Worm (Caenorhabditis elegans) whole organism, L1 larva: ENCODE measurements around the gene ndua-8.

Experiments
- C04F5.9 ChIP-seq: sonication (generic microtip); optimal IDR thresholded peaks from 2 replicates; lab custom pipeline; 2016; ENCODE audit warnings: missing genetic modification characterization, missing compliant biosample characterization
- C16A3.4 ChIP-seq: fragments of 150-350 bp; optimal IDR thresholded peaks from 2 replicates; lab custom pipeline; 2014; ENCODE audit warnings: missing biosample characterization, missing genetic modification characterization
- C34B4.2 ChIP-seq: sonication (generic microtip); optimal IDR thresholded peaks from 2 replicates; lab custom pipeline; 2017; ENCODE audit warnings: mild to moderate bottlenecking, missing genetic modification characterization, missing compliant biosample characterization
- F16B12.6 ChIP-seq: fragments of 150-350 bp; optimal IDR thresholded peaks from 2 replicates; lab custom pipeline; 2014; ENCODE audit warnings: missing biosample characterization, missing genetic modification characterization
- Y116A8C.19 ChIP-seq: sonication (generic microtip); optimal IDR thresholded peaks from 2 replicates; lab custom pipeline; 2016; ENCODE audit warnings: missing compliant biosample characterization, missing genetic modification characterization, borderline replicate concordance
- aha-1 ChIP-seq: fragments of 150-350 bp; optimal IDR thresholded peaks from 2 replicates; lab custom pipeline; 2014; ENCODE audit warnings: missing biosample characterization, missing genetic modification characterization
- ceh-63 ChIP-seq: fragments of 200-800 bp; sonication (Bioruptor generic); optimal IDR thresholded peaks from 2 replicates; lab custom pipeline; 2018; ENCODE audit warnings: mild to moderate bottlenecking, missing genetic modification characterization, missing compliant biosample characterization
- ceh-82 ChIP-seq, 3 experiments: fragments of 150-350 bp in 1 of 3; sonication (generic microtip) in 2 of 3; optimal IDR thresholded peaks; 2 replicates each; lab custom pipeline; 2014 to 2017; ENCODE audit warnings: missing biosample characterization in 3 of 3, missing genetic modification characterization in 3 of 3
- ceh-90 ChIP-seq: sonication (generic microtip); optimal IDR thresholded peaks from 2 replicates; lab custom pipeline; 2016; ENCODE audit warnings: missing genetic modification characterization, missing compliant biosample characterization
- ces-1 ChIP-seq: fragments of 150-350 bp; optimal IDR thresholded peaks from 2 replicates; lab custom pipeline; 2014; ENCODE audit warnings: missing biosample characterization, missing genetic modification reagents, missing genetic modification characterization
- dpl-1 ChIP-seq, 3 experiments: fragments of 150-350 bp in 2 of 3; sonication (generic microtip) in 1 of 3; optimal IDR thresholded peaks; 2 replicates each; lab custom pipeline; 2014 to 2017; ENCODE audit warnings: missing biosample characterization in 3 of 3, missing genetic modification characterization in 3 of 3, missing genetic modification reagents in 3 of 3
- efl-1 ChIP-seq, 4 experiments: fragments of 150-350 bp; optimal IDR thresholded peaks in 3 of 4; peaks in 1 of 4; 1 replicate in 1 of 4; 2 replicates in 3 of 4; lab custom pipeline; 2014; ENCODE audit warnings: missing biosample characterization in 2 of 4, missing genetic modification characterization in 2 of 4, missing genetic modification reagents in 2 of 4
- egl-13 ChIP-seq: sonication (generic microtip); optimal IDR thresholded peaks from 2 replicates; lab custom pipeline; 2016; ENCODE audit warnings: missing genotype, missing genetic modification reagents, missing genetic modification characterization, missing compliant biosample characterization
- elt-2 ChIP-seq: sonication (generic microtip); optimal IDR thresholded peaks from 2 replicates; lab custom pipeline; 2016; ENCODE audit warnings: missing genetic modification characterization, mild to moderate bottlenecking, inconsistent platforms, missing compliant biosample characterization, missing genetic modification reagents
- fkh-10 ChIP-seq: sonication (generic microtip); optimal IDR thresholded peaks from 2 replicates; lab custom pipeline; 2017; ENCODE audit warnings: missing biosample characterization, missing genetic modification reagents, missing genetic modification characterization
- fkh-4 ChIP-seq: sonication (generic microtip); optimal IDR thresholded peaks from 2 replicates; lab custom pipeline; 2016; ENCODE audit warnings: missing compliant biosample characterization, missing genetic modification characterization, borderline replicate concordance
- fos-1 ChIP-seq: fragments of 150-350 bp; optimal IDR thresholded peaks from 2 replicates; lab custom pipeline; 2014; ENCODE audit warnings: missing biosample characterization, missing genetic modification characterization
- hpl-2 ChIP-seq: fragments of 150-350 bp; optimal IDR thresholded peaks from 2 replicates; lab custom pipeline; 2014; ENCODE audit warnings: missing biosample characterization, missing genetic modification reagents, missing genetic modification characterization
- irx-1 ChIP-seq: sonication (generic microtip); optimal IDR thresholded peaks from 2 replicates; lab custom pipeline; 2016; ENCODE audit warnings: missing genetic modification characterization, missing compliant biosample characterization
- mab-9 ChIP-seq: fragments of 200-800 bp; sonication (Bioruptor generic); IDR thresholded peaks from 2 replicates; pipeline ENCODE4 v1.3.6; 2022; ENCODE audit warnings: missing genetic modification reagents, missing genetic modification characterization, missing compliant biosample characterization
- mef-2 ChIP-seq: fragments of 150-350 bp; optimal IDR thresholded peaks from 2 replicates; lab custom pipeline; 2014; ENCODE audit warnings: missing biosample characterization, missing genetic modification characterization
- nhr-19 ChIP-seq: fragments of 200-800 bp; sonication (Bioruptor generic); conservative IDR thresholded peaks from 2 replicates; pipeline ENCODE4 v1.3.6; 2022; ENCODE audit warnings: missing genetic modification characterization, missing compliant biosample characterization
- nhr-237 ChIP-seq: fragments of 150-350 bp; optimal IDR thresholded peaks from 2 replicates; lab custom pipeline; 2014; ENCODE audit warnings: missing biosample characterization, missing genetic modification characterization
- pqm-1 ChIP-seq: sonication (generic microtip); optimal IDR thresholded peaks from 3 replicates; lab custom pipeline; 2017; ENCODE audit warnings: missing biosample characterization, missing genetic modification characterization
- rnt-1 ChIP-seq: sonication (generic microtip); optimal IDR thresholded peaks from 2 replicates; lab custom pipeline; 2016; ENCODE audit warnings: mild to moderate bottlenecking, missing genetic modification characterization, moderate library complexity, missing compliant biosample characterization
- skn-1 ChIP-seq: fragments of 150-350 bp; optimal IDR thresholded peaks from 2 replicates; lab custom pipeline; 2014; ENCODE audit warnings: missing biosample characterization, missing genetic modification characterization
- snpc-4 ChIP-seq: fragments of 150-350 bp; optimal IDR thresholded peaks from 2 replicates; lab custom pipeline; 2014; ENCODE audit warnings: missing biosample characterization, missing genetic modification characterization
- sptf-1 ChIP-seq: fragments of 150-350 bp; optimal IDR thresholded peaks from 2 replicates; lab custom pipeline; 2014; ENCODE audit warnings: missing biosample characterization, missing genetic modification characterization
- swsn-7 ChIP-seq: sonication (generic microtip); optimal IDR thresholded peaks from 2 replicates; lab custom pipeline; 2016; ENCODE audit warnings: missing genetic modification characterization, missing compliant biosample characterization
- tbx-2 ChIP-seq: sonication (generic microtip); optimal IDR thresholded peaks from 2 replicates; lab custom pipeline; 2016; ENCODE audit warnings: missing genetic modification characterization, missing compliant biosample characterization
- tlp-1 ChIP-seq: fragments of 150-350 bp; optimal IDR thresholded peaks from 2 replicates; lab custom pipeline; 2014; ENCODE audit warnings: missing biosample characterization, missing genetic modification characterization
- unc-130 ChIP-seq: fragments of 150-350 bp; optimal IDR thresholded peaks from 2 replicates; lab custom pipeline; 2017; ENCODE audit warnings: missing biosample characterization, missing genetic modification characterization, inconsistent platforms
- unc-86 ChIP-seq: sonication (generic microtip); optimal IDR thresholded peaks from 2 replicates; lab custom pipeline; 2016; ENCODE audit warnings: missing genetic modification characterization, missing compliant biosample characterization
- zag-1 ChIP-seq: fragments of 150-350 bp; optimal IDR thresholded peaks from 2 replicates; lab custom pipeline; 2014; ENCODE audit warnings: missing biosample characterization, missing genetic modification characterization
- ztf-4 ChIP-seq: fragments of 150-350 bp; optimal IDR thresholded peaks from 2 replicates; lab custom pipeline; 2014; ENCODE audit warnings: missing biosample characterization, missing genetic modification characterization

ndua-8 gene

DNA sequence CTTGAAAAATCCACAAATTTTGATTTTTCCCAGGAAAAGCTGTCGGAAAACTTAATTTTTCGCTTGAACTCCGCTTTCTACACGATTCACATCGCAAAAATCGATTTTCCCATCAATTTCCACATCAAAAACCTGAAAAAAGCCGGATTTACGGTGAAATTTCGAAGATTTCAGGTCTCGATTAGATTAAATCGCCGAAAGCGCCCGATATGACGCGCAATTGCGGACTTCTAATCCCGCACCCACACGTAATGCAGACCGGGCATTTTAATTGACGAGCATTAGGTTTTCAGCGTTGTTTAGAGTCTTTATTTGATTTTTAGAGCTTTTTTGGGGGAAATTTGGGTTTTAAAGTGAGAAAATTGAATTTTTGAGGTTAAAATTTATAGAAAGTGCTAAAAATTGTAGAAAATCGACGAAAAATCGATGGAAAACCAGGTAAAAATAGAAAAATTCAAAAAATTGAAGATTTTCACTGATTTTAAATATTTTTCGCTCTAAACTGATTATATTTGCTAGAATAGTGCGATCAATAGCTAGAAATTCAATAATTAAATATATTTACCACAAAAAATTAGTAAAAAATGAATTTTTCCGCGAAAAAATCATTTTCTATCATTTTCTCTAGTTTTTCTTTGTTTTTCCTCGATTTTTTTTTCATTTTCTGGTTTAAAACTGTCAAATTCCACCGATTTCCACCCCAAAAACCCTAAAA is 41.7 kb upstream of the ndua-8 start, which contains the start of gene Y54F10AL.1 (continued):
- TF ChIP-seq ces-1 (GFP tag; lab: Kevin White, UChicago) (no peak), mef-2 (tag; lab: Kevin White, UChicago) (no peak), zag-1 (no peak), tbx-2 (tag; lab: Kevin White, UChicago) (no peak), snpc-4 (tag; lab: Kevin White, UChicago) (no peak), fkh-4 (tag; lab: Kevin White, UChicago) (no peak)

DNA sequence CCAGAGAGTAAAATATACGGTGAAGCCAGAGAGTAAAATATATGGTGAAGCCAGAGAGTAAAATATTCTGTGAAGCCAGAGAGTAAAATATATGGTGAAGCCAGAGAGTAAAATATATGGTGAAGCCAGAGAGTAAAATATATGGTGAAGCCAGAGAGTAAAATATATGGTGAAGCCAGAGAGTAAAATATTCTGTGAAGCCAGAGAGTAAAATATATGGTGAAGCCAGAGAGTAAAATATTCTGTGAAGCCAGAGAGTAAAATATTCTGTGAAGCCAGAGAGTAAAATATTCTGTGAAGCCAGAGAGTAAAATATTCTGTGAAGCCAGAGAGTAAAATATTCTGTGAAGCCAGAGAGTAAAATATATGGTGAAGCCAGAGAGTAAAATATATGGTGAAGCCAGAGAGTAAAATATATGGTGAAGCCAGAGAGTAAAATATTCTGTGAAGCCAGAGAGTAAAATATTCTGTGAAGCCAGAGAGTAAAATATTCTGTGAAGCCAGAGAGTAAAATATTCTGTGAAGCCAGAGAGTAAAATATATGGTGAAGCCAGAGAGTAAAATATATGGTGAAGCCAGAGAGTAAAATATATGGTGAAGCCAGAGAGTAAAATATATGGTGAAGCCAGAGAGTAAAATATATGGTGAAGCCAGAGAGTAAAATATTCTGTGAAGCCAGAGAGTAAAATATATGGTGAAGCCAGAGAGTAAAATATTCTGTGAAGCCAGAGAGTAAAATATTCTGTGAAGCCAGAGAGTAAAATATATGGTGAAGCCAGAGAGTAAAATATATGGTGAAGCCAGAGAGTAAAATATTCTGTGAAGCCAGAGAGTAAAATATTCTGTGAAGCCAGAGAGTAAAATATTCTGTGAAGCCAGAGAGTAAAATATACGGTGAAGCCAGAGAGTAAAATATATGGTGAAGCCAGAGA is 31.3 kb upstream of the ndua-8 start:
- peak; percentile 69; the same call in 1 of the 2 replicates for TF ChIP-seq mab-9 (GFP tag; lab: Robert Waterston, UW)

DNA sequence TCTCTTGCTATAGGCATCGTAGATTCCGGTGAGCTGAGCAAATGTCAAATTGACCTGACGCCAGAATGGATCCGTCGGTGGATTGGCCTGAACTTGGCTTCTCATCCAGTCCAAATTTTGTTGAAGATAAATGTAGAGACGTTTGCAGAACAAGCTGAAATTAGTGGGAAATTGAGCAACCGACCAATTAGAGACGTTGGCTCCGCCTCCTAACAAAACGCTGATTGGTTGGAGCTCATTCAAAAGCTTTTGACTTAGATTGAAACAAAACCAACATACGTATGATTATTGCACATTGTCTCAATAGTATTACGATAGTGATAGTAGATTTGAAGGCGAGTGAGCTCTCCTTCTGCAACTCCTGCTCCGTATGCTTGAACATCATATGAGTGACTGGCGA is 22.4 kb upstream of the ndua-8 start:
- TF ChIP-seq mab-9 (GFP tag; lab: Robert Waterston, UW) (no peak), efl-1 (optimal IDR thresholded peaks at IDR 0.05; lab: Kevin White, UChicago) (no peak), efl-1 (GFP tag; optimal IDR thresholded peaks at IDR 0.05 in 1 of 2; lab: Kevin White, UChicago) (peak in 1 of 2 experiments; percentile 12), Y116A8C.19 (tag; lab: Kevin White, UChicago) (no peak), tlp-1 (tag; lab: Kevin White, UChicago) (no peak), F16B12.6 (tag; lab: Kevin White, UChicago) (no peak)

DNA sequence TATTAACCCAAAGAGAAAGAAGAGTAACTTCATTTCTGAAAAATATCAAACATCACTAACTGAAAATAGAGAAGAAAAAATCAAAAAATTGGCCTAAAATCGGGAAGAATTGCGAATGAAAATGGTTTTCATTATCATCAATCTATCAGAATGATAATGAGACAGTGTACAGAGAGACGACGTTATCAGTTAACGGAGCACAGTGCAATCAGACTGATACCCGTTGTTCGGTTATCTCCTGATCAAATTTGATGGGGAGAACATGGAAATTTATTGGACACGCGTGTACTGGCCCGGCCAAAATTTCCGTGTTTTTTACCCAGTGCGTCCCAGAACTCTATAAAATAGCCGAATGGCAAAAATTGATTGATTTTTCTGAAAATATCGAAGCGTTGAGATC is 20.9 kb upstream of the ndua-8 start, which contains the start of gene Y54F10AM.8:
Y54F10AM.8 (minus strand) TSS at position 35 of the 400 bp plus-strand sequence.
- TF ChIP-seq C04F5.9 (tag; lab: Kevin White, UChicago): no peak
- peak; percentile 83 for TF ChIP-seq elt-2 (tag; lab: Kevin White, UChicago)
- no peak for TF ChIP-seq rnt-1
- TF ChIP-seq skn-1 (tag; lab: Kevin White, UChicago): no peak
- peak; percentile 93 for TF ChIP-seq pqm-1 (tag; lab: Kevin White, UChicago)
- TF ChIP-seq C16A3.4: no peak
- TF ChIP-seq tlp-1 (tag; lab: Kevin White, UChicago): peak; percentile 73
- TF ChIP-seq, all 84 proteins: peak for 3

DNA sequence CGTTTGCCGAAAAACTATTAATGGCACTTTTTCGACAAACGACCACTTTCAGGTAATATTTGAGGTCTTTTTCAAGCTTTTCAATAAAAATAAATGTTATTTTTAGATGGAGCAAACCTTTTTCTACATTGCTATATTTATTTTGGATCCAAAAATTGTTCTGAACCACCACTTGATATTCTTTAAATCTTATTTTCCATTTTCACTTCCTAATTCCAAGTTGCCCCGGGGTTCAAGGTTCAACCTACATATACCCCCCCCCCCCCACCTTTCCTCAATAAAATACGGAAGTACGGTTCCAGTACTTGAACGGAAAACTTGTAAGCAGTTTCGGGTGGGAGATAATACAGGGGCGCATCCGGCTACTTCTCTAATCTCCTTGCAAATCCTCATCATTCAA is 20.3 kb upstream of the ndua-8 start, which contains the start of gene Y54F10AM.6:
Y54F10AM.6 (plus strand) TSS at position 301 of the 400 bp plus-strand sequence.
- no peak for TF ChIP-seq elt-2 (tag; lab: Kevin White, UChicago)
- TF ChIP-seq C34B4.2 (tag; lab: Kevin White, UChicago): no peak
- TF ChIP-seq unc-130 (tag; lab: Kevin White, UChicago): no peak

DNA sequence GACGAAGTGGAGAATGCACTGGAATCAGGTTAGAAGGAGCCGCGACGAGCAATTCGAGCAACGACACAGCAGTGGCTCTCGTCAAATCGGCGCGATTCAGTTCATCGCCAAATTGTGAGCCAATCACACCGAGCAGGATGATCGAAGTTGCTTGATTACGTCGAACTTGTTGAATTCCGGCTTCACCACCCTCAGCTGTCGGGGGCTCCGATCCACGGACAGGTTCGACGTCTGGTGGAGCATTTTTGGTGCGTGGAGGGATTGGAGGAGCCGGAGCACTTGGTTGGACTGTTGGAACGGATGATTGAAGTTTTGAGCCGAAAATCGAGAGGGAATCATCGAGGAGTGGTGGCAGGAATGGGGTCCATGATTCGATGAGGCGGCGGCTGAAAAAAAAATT is 13.4 kb upstream of the ndua-8 start:
- TF ChIP-seq egl-13 (tag; lab: Kevin White, UChicago): no peak
- no peak for TF ChIP-seq ceh-82 (tag; optimal IDR thresholded peaks at IDR 0.05; lab: Kevin White, UChicago)
- TF ChIP-seq sptf-1 (tag; lab: Kevin White, UChicago): no peak
- TF ChIP-seq hpl-2 (GFP tag; lab: Kevin White, UChicago): no peak
- TF ChIP-seq fos-1: no peak
- TF ChIP-seq fkh-4 (tag; lab: Kevin White, UChicago): no peak
- TF ChIP-seq ceh-90: no peak
- TF ChIP-seq swsn-7 (tag; lab: Kevin White, UChicago): no peak
- TF ChIP-seq fkh-10: no peak
- no peak for TF ChIP-seq tbx-2 (tag; lab: Kevin White, UChicago)
- TF ChIP-seq mab-9 (GFP tag; lab: Robert Waterston, UW): no peak
- TF ChIP-seq irx-1 (tag; lab: Kevin White, UChicago): no peak
- TF ChIP-seq nhr-19 (GFP tag; lab: Robert Waterston, UW): no peak
- TF ChIP-seq nhr-237 (tag; lab: Kevin White, UChicago): no peak
- no peak for TF ChIP-seq C34B4.2 (tag; lab: Kevin White, UChicago)
- no peak for TF ChIP-seq ztf-4
- no peak for TF ChIP-seq aha-1
- no peak for TF ChIP-seq unc-86
- TF ChIP-seq ceh-63 (GFP tag; lab: Kevin White, UChicago): no peak
- TF ChIP-seq dpl-1 (GFP tag; optimal IDR thresholded peaks at IDR 0.05; lab: Kevin White, UChicago): no peak
